Fruit fly (Drosophila melanogaster) whole organism, embryonic: Measurements from ENCODE around the gene mRpL13.

Experiments
- Aef1 ChIP-seq: fragments of 200-800 bp; sonication (Bioruptor generic); IDR thresholded peaks from 3 replicates; pipeline ENCODE4 v1.3.6; 2022; ENCODE audit warnings: missing biosample characterization, missing genetic modification characterization
- Bdp1 ChIP-seq: fragments of 200-800 bp; sonication (Bioruptor generic); optimal IDR thresholded peaks from 3 replicates; lab custom pipeline; 2016; ENCODE audit warnings: missing biosample characterization, missing genetic modification characterization
- CG10959 ChIP-seq: fragments of 200-800 bp; sonication (Bioruptor generic); IDR thresholded peaks from 2 replicates; pipeline ENCODE4 v1.3.6; 2022; ENCODE audit warnings: missing biosample characterization, missing genetic modification characterization
- CG11085 ChIP-seq: fragments of 200-800 bp; sonication (Bioruptor generic); IDR thresholded peaks from 2 replicates; pipeline ENCODE4 v1.3.6; 2022; ENCODE audit warnings: missing biosample characterization, missing genetic modification characterization
- CG13287 ChIP-seq: fragments of 200-800 bp; sonication (Bioruptor generic); IDR thresholded peaks from 2 replicates; pipeline ENCODE4 v1.3.6; 2022; ENCODE audit warnings: missing biosample characterization, missing genetic modification characterization; ENCODE audit not compliant: partially characterized antibody
- CG13424 ChIP-seq: fragments of 200-800 bp; sonication (Bioruptor generic); optimal IDR thresholded peaks from 2 replicates; lab custom pipeline; 2019; ENCODE audit warnings: missing biosample characterization, mild to moderate bottlenecking, missing genetic modification characterization, moderate library complexity
- CG14050 ChIP-seq: fragments of 200-800 bp; sonication (Bioruptor generic); IDR thresholded peaks from 3 replicates; pipeline ENCODE4 v1.3.6; 2022; ENCODE audit warnings: missing biosample characterization, missing genetic modification characterization
- CG14441 ChIP-seq: fragments of 200-800 bp; sonication (Bioruptor generic); IDR thresholded peaks from 2 replicates; pipeline ENCODE4 v1.3.6; 2022; ENCODE audit warnings: missing biosample characterization, missing genetic modification characterization
- CG15073 ChIP-seq: fragments of 200-800 bp; sonication (Bioruptor generic); optimal IDR thresholded peaks from 2 replicates; lab custom pipeline; 2016; ENCODE audit warnings: missing biosample characterization, missing genetic modification characterization
- CG16815 ChIP-seq: fragments of 200-800 bp; sonication (Bioruptor generic); optimal IDR thresholded peaks from 3 replicates; lab custom pipeline; 2017; ENCODE audit warnings: missing biosample characterization, mild to moderate bottlenecking, missing genetic modification characterization
- CG17568 ChIP-seq: fragments of 200-800 bp; sonication (Bioruptor generic); optimal IDR thresholded peaks from 2 replicates; lab custom pipeline; 2018; ENCODE audit warnings: missing biosample characterization, mild to moderate bottlenecking, missing genetic modification characterization, moderate library complexity
- CG17612 ChIP-seq: fragments of 200-800 bp; sonication (Bioruptor generic); IDR thresholded peaks from 2 replicates; pipeline ENCODE4 v1.3.6; 2022; ENCODE audit warnings: missing biosample characterization, missing genetic modification characterization
- CG18011 ChIP-seq: fragments of 200-800 bp; sonication (Bioruptor generic); optimal IDR thresholded peaks from 2 replicates; lab custom pipeline; 2017; ENCODE audit warnings: missing biosample characterization, missing genetic modification characterization, mild to moderate bottlenecking, moderate library complexity, missing genotype
- CG2678 ChIP-seq: fragments of 200-800 bp; sonication (Bioruptor generic); optimal IDR thresholded peaks from 3 replicates; lab custom pipeline; 2019; ENCODE audit warnings: missing biosample characterization, mild to moderate bottlenecking, missing genetic modification characterization, moderate library complexity
- CG2889 ChIP-seq: fragments of 200-800 bp; sonication (Bioruptor generic); IDR thresholded peaks from 3 replicates; pipeline ENCODE4 v1.3.6; 2022; ENCODE audit warnings: missing biosample characterization, missing genetic modification characterization
- CG31388 ChIP-seq: fragments of 200-800 bp; sonication (Bioruptor generic); optimal IDR thresholded peaks from 2 replicates; lab custom pipeline; 2016; ENCODE audit warnings: missing biosample characterization, missing genetic modification characterization
- CG31441 ChIP-seq: fragments of 200-800 bp; sonication (Bioruptor generic); IDR thresholded peaks from 2 replicates; pipeline ENCODE4 v1.3.6; 2022; ENCODE audit warnings: missing biosample characterization, missing genetic modification characterization
- CG3995 ChIP-seq: fragments of 200-800 bp; sonication (Bioruptor generic); optimal IDR thresholded peaks from 3 replicates; lab custom pipeline; 2016; ENCODE audit warnings: missing biosample characterization, missing genetic modification characterization
- CG4328 ChIP-seq: fragments of 200-800 bp; sonication (Bioruptor generic); optimal IDR thresholded peaks from 3 replicates; lab custom pipeline; 2017; ENCODE audit warnings: missing biosample characterization, missing genetic modification reagents, missing genetic modification characterization
- CG4360 ChIP-seq: fragments of 200-800 bp; sonication (Bioruptor generic); IDR thresholded peaks from 2 replicates; pipeline ENCODE4 v1.3.6; 2022; ENCODE audit warnings: missing biosample characterization, missing genetic modification characterization
- CG6683 ChIP-seq: fragments of 200-800 bp; sonication (Bioruptor generic); optimal IDR thresholded peaks from 2 replicates; lab custom pipeline; 2017; ENCODE audit warnings: missing biosample characterization, mild to moderate bottlenecking, missing genetic modification characterization, missing genetic modification reagents
- CG7271 ChIP-seq: fragments of 200-800 bp; sonication (Bioruptor generic); optimal IDR thresholded peaks from 2 replicates; lab custom pipeline; 2018; ENCODE audit warnings: missing biosample characterization, mild to moderate bottlenecking, missing genetic modification characterization, moderate library complexity
- CG8359 ChIP-seq: fragments of 200-800 bp; sonication (Bioruptor generic); optimal IDR thresholded peaks from 2 replicates; lab custom pipeline; 2017; ENCODE audit warnings: missing biosample characterization, mild to moderate bottlenecking, missing genetic modification characterization, borderline replicate concordance
- CG8924 ChIP-seq: fragments of 200-800 bp; optimal IDR thresholded peaks from 3 replicates; lab custom pipeline; 2019; ENCODE audit warnings: missing biosample characterization, mild to moderate bottlenecking, missing genetic modification characterization, moderate library complexity
- CTCF ChIP-seq: fragments of 200-800 bp; sonication (Bioruptor generic); optimal IDR thresholded peaks from 2 replicates; lab custom pipeline; 2017; ENCODE audit warnings: missing biosample characterization, mild to moderate bottlenecking, missing genetic modification characterization, moderate library complexity
- Deaf1 ChIP-seq: fragments of 200-800 bp; optimal IDR thresholded peaks from 3 replicates; lab custom pipeline; 2019; ENCODE audit warnings: missing biosample characterization, mild to moderate bottlenecking, missing genetic modification characterization, moderate library complexity
- Dip2 ChIP-seq: fragments of 200-800 bp; sonication (Bioruptor generic); IDR thresholded peaks from 2 replicates; pipeline ENCODE4 v1.3.6; 2022; ENCODE audit warnings: missing biosample characterization, missing genetic modification characterization
- Dip3 ChIP-seq: fragments of 200-800 bp; sonication (Bioruptor generic); optimal IDR thresholded peaks from 3 replicates; lab custom pipeline; 2016; ENCODE audit warnings: missing biosample characterization, missing genetic modification characterization
- Fer1 ChIP-seq: fragments of 200-800 bp; sonication (Bioruptor generic); optimal IDR thresholded peaks from 2 replicates; lab custom pipeline; 2017; ENCODE audit warnings: missing biosample characterization, mild to moderate bottlenecking, missing genetic modification characterization
- HLH54F ChIP-seq: fragments of 200-800 bp; sonication (Bioruptor generic); optimal IDR thresholded peaks from 3 replicates; lab custom pipeline; 2016; ENCODE audit warnings: missing biosample characterization, missing genetic modification characterization
- Hsf ChIP-seq: fragments of 200-800 bp; sonication (Bioruptor generic); optimal IDR thresholded peaks from 3 replicates; lab custom pipeline; 2016; ENCODE audit warnings: missing biosample characterization, missing genetic modification characterization
- Lpt ChIP-seq: fragments of >200 bp; optimal IDR thresholded peaks from 2 replicates; lab custom pipeline; 2018; ENCODE audit warnings: missing biosample characterization, missing genetic modification characterization
- NC2α ChIP-seq: fragments of 200-800 bp; sonication (Bioruptor generic); optimal IDR thresholded peaks from 2 replicates; lab custom pipeline; 2016; ENCODE audit warnings: missing biosample characterization, missing genetic modification characterization
- Neu2 ChIP-seq: fragments of 200-800 bp; sonication (Bioruptor generic); optimal IDR thresholded peaks from 3 replicates; lab custom pipeline; 2016; ENCODE audit warnings: missing biosample characterization, missing genetic modification characterization, borderline replicate concordance
- Pdp1 ChIP-seq, 2 experiments: fragments of 200-800 bp; sonication (Bioruptor generic); optimal IDR thresholded peaks; 3 replicates each; lab custom pipeline; 2016; ENCODE audit warnings: missing biosample characterization in 2 of 2, missing genetic modification characterization in 2 of 2, mild to moderate bottlenecking in 1 of 2, moderate library complexity in 1 of 2
- Spps ChIP-seq: fragments of 200-800 bp; sonication (Bioruptor generic); optimal IDR thresholded peaks from 2 replicates; lab custom pipeline; 2018; ENCODE audit warnings: missing biosample characterization, mild to moderate bottlenecking, missing genetic modification characterization
- Sry-β ChIP-seq: fragments of 200-800 bp; sonication (Bioruptor generic); optimal IDR thresholded peaks from 2 replicates; lab custom pipeline; 2018; ENCODE audit warnings: missing biosample characterization, mild to moderate bottlenecking, missing genetic modification characterization, moderate library complexity
- Taf1 ChIP-seq: fragments of 200-800 bp; sonication (Bioruptor generic); IDR thresholded peaks from 2 replicates; pipeline ENCODE4 v1.3.6; 2022; ENCODE audit warnings: missing biosample characterization, missing genetic modification characterization
- Vsx1 ChIP-seq: fragments of 200-800 bp; sonication (Bioruptor generic); optimal IDR thresholded peaks from 2 replicates; lab custom pipeline; 2017; ENCODE audit warnings: missing biosample characterization, mild to moderate bottlenecking, missing genetic modification characterization, missing genetic modification reagents
- bsh ChIP-seq, 2 experiments: fragments of 200-800 bp; sonication (Bioruptor generic); optimal IDR thresholded peaks; 2 replicates each; lab custom pipeline; 2017 to 2018; ENCODE audit warnings: mild to moderate bottlenecking in 2 of 2, missing biosample characterization in 2 of 2, missing genetic modification characterization in 2 of 2, moderate library complexity in 1 of 2
- ftz-f1 ChIP-seq: fragments of 200-800 bp; sonication (Bioruptor generic); optimal IDR thresholded peaks from 2 replicates; lab custom pipeline; 2016; ENCODE audit warnings: missing biosample characterization, missing genetic modification characterization
- hb ChIP-seq: fragments of 200-800 bp; sonication (Bioruptor generic); IDR thresholded peaks from 3 replicates; pipeline ENCODE4 v1.3.6; 2022; ENCODE audit warnings: missing biosample characterization, missing genetic modification characterization; ENCODE audit not compliant: partially characterized antibody
- lab ChIP-seq: fragments of 200-800 bp; sonication (Bioruptor generic); optimal IDR thresholded peaks from 3 replicates; lab custom pipeline; 2017; ENCODE audit warnings: missing biosample characterization, missing genetic modification characterization, mild to moderate bottlenecking, moderate library complexity, missing genetic modification reagents
- pb ChIP-seq: fragments of 200-800 bp; sonication (Bioruptor generic); optimal IDR thresholded peaks from 3 replicates; lab custom pipeline; 2016; ENCODE audit warnings: missing biosample characterization, missing genetic modification characterization
- pita ChIP-seq: fragments of 200-800 bp; sonication (Bioruptor generic); optimal IDR thresholded peaks from 2 replicates; lab custom pipeline; 2017; ENCODE audit warnings: missing biosample characterization, mild to moderate bottlenecking, missing genetic modification characterization
- scrt ChIP-seq: fragments of 200-800 bp; sonication (Bioruptor generic); optimal IDR thresholded peaks from 2 replicates; lab custom pipeline; 2018; ENCODE audit warnings: missing biosample characterization, mild to moderate bottlenecking, missing genetic modification characterization, moderate library complexity
- tin ChIP-seq: fragments of 200-800 bp; sonication (Bioruptor generic); optimal IDR thresholded peaks from 3 replicates; lab custom pipeline; 2016; ENCODE audit warnings: missing biosample characterization, missing genetic modification characterization
- toy ChIP-seq: fragments of 200-800 bp; sonication (Bioruptor generic); IDR thresholded peaks from 2 replicates; pipeline ENCODE4 v1.3.6; 2022; ENCODE audit warnings: missing biosample characterization, missing genetic modification characterization
- tup ChIP-seq: fragments of 200-800 bp; sonication (Bioruptor generic); optimal IDR thresholded peaks from 2 replicates; lab custom pipeline; 2016; ENCODE audit warnings: missing biosample characterization, mild to moderate bottlenecking, missing genetic modification characterization, moderate library complexity
- usp ChIP-seq: fragments of >200 bp; optimal IDR thresholded peaks from 2 replicates; lab custom pipeline; 2017; ENCODE audit warnings: missing biosample characterization, missing genetic modification characterization
- vnd ChIP-seq: fragments of 200-800 bp; sonication (Bioruptor generic); IDR thresholded peaks from 3 replicates; pipeline ENCODE4 v1.3.6; 2022; ENCODE audit warnings: missing biosample characterization, missing genetic modification characterization; ENCODE audit not compliant: partially characterized antibody
- zfh2 ChIP-seq: fragments of 200-800 bp; sonication (Bioruptor generic); optimal IDR thresholded peaks from 2 replicates; lab custom pipeline; 2016; ENCODE audit warnings: missing biosample characterization, missing genetic modification characterization

The mRpL13 gene

dm6 chr2L:18906615-18907014 lies 47.6 kb upstream of the mRpL13 start (continued):
- peak; percentile 51 for TF ChIP-seq tin (GFP tag; lab: Kevin White, UChicago)
- no peak for TF ChIP-seq pita
- TF ChIP-seq CG16815, result no peak
- no peak for TF ChIP-seq CG11085
- TF ChIP-seq CG8924 (tag; lab: Kevin White, UChicago), result peak; percentile 6
- TF ChIP-seq CG13287, result no peak
- TF ChIP-seq Pdp1 (GFP tag; optimal IDR thresholded peaks at IDR 0.05; lab: Kevin White, UChicago), result no peak
- TF ChIP-seq CG31388 (GFP tag; lab: Kevin White, UChicago), result no peak
- no peak for TF ChIP-seq Vsx1 (GFP tag; lab: Kevin White, UChicago)
- TF ChIP-seq CG14050 (GFP tag; lab: Robert Waterston, UW), result no peak
- no peak for TF ChIP-seq Bdp1 (GFP tag; lab: Kevin White, UChicago)
- no peak for TF ChIP-seq CG17612
- peak; percentile 57 for TF ChIP-seq CG2678 (tag; lab: Kevin White, UChicago)
- peak; percentile 56 for TF ChIP-seq tup
- TF ChIP-seq CG7271 (tag; lab: Kevin White, UChicago), result no peak
- TF ChIP-seq Dip3, result no peak
- no peak for TF ChIP-seq CTCF (GFP tag; lab: Kevin White, UChicago)
- TF ChIP-seq Aef1 (GFP tag; lab: Robert Waterston, UW), result peak; percentile 52
- TF ChIP-seq bsh (GFP tag; optimal IDR thresholded peaks at IDR 0.05; lab: Kevin White, UChicago), result no peak
- TF ChIP-seq CG17568, result no peak
- TF ChIP-seq CG3995, result no peak
- no peak for TF ChIP-seq CG6683 (GFP tag; lab: Kevin White, UChicago)
- TF ChIP-seq CG31441 (GFP tag; lab: Robert Waterston, UW), result peak; percentile 77
- no peak for TF ChIP-seq zfh2 (GFP tag; lab: Kevin White, UChicago)
- no peak for TF ChIP-seq usp (GFP tag; lab: Kevin White, UChicago)
- TF ChIP-seq Taf1 (GFP tag; lab: Robert Waterston, UW), result no peak
- peak; percentile 2 for TF ChIP-seq lab (GFP tag; lab: Kevin White, UChicago)
- TF ChIP-seq Deaf1, result peak; percentile 14
- no peak for TF ChIP-seq NC2α
- TF ChIP-seq CG13424 (tag; lab: Kevin White, UChicago), result no peak
- no peak for TF ChIP-seq Fer1 (GFP tag; lab: Kevin White, UChicago)
- peak; percentile 57 for TF ChIP-seq CG10959 (GFP tag; lab: Robert Waterston, UW)
- TF ChIP-seq CG14441, result no peak
- no peak for TF ChIP-seq toy (GFP tag; lab: Robert Waterston, UW)
- no peak for TF ChIP-seq vnd (GFP tag; lab: Robert Waterston, UW)
- TF ChIP-seq scrt (GFP tag; lab: Kevin White, UChicago), result no peak
- no peak for TF ChIP-seq Sry-β (GFP tag; lab: Kevin White, UChicago)
- TF ChIP-seq CG2889 (GFP tag; lab: Robert Waterston, UW), result no peak
- TF ChIP-seq HLH54F (GFP tag; lab: Kevin White, UChicago), result no peak
- TF ChIP-seq CG4360 (GFP tag; lab: Robert Waterston, UW), result no peak
- TF ChIP-seq Hsf (GFP tag; lab: Kevin White, UChicago), result no peak
- TF ChIP-seq CG4328 (GFP tag; lab: Kevin White, UChicago), result no peak
- no peak for TF ChIP-seq Lpt (GFP tag; lab: Kevin White, UChicago)
- TF ChIP-seq hb, result no peak
- peak; percentile 2 for TF ChIP-seq ftz-f1 (GFP tag; lab: Kevin White, UChicago)
- no peak for TF ChIP-seq Neu2 (GFP tag; lab: Kevin White, UChicago)
- TF ChIP-seq CG18011 (GFP tag; lab: Kevin White, UChicago), result no peak
- no peak for TF ChIP-seq CG15073
- TF ChIP-seq Dip2 (GFP tag; lab: Robert Waterston, UW), result no peak
- TF ChIP-seq CG8359 (GFP tag; lab: Kevin White, UChicago), result peak; percentile 36
- peak; percentile 18 for TF ChIP-seq Spps (tag; lab: Kevin White, UChicago)
- no peak for TF ChIP-seq pb (GFP tag; lab: Kevin White, UChicago)
